Worm (Caenorhabditis elegans): ENCODE data around the gene F41H10.2.

ce11 chrIV:5382609-5383008, 1.2 kb downstream of the F41H10.2 start, which contains the start of gene F41H10.1:
- TF ChIP-seq unc-39 (tag; optimal IDR thresholded peaks at IDR 0.05) (no peak), ceh-82 (tag; optimal IDR thresholded peaks at IDR 0.05) (no peak), nhr-25 (tag; optimal IDR thresholded peaks at IDR 0.05) (no peak)
